Fruit fly (Drosophila melanogaster): Measurements from ENCODE around the gene dib.
A peak's percentile ranks its signal among the peaks of the same experiment; 100 is the strongest.

Gene dib

dm6 chr3L:4096546-4096945 lies 34.5 kb downstream of the dib start:
- TF ChIP-seq usp (GFP tag; optimal IDR thresholded peaks at IDR 0.05) (no peak), CG8478 (optimal IDR thresholded peaks at IDR 0.05) (no peak), psq (optimal IDR thresholded peaks at IDR 0.05) (no peak), EcR (GFP tag; optimal IDR thresholded peaks at IDR 0.05) (no peak), pan (optimal IDR thresholded peaks at IDR 0.05) (no peak), Dll (optimal IDR thresholded peaks at IDR 0.05) (no peak)

dm6 chr3L:4099194-4099593 lies 37.1 kb downstream of the dib start:
- TF ChIP-seq EcR (GFP tag; optimal IDR thresholded peaks at IDR 0.05) (peak in 1 of 2 experiments; percentile 29), CG8478 (optimal IDR thresholded peaks at IDR 0.05) (no peak), pan (optimal IDR thresholded peaks at IDR 0.05) (no peak)

- TF ChIP-seq pan (optimal IDR thresholded peaks at IDR 0.05), result no peak
- TF ChIP-seq psq (optimal IDR thresholded peaks at IDR 0.05), result peak; percentile 74
- TF ChIP-seq CG8478 (optimal IDR thresholded peaks at IDR 0.05), result no peak
- no peak for TF ChIP-seq usp (GFP tag; optimal IDR thresholded peaks at IDR 0.05)
Measured at dm6 chr3L:4102496-4103257, 40.6 kb downstream of the dib start, which contains the start of gene CG14995. CG14995 (minus strand) TSS chr3L:4103256.

dm6 chr3L:4103258-4104247 lies 41.5 kb downstream of the dib start, which contains the start of gene Fit1:
Fit1 (plus strand) TSS chr3L:4103564.
- TF ChIP-seq pan (optimal IDR thresholded peaks at IDR 0.05), result no peak
- no peak for TF ChIP-seq CG8478 (optimal IDR thresholded peaks at IDR 0.05)
- TF ChIP-seq psq (optimal IDR thresholded peaks at IDR 0.05), result no peak
- TF ChIP-seq Dll (optimal IDR thresholded peaks at IDR 0.05), result no peak
- no peak for TF ChIP-seq EcR (GFP tag; optimal IDR thresholded peaks at IDR 0.05)
- TF ChIP-seq usp (GFP tag; optimal IDR thresholded peaks at IDR 0.05), result no peak

- TF ChIP-seq pan (optimal IDR thresholded peaks at IDR 0.05), result no peak
- no peak for TF ChIP-seq EcR (GFP tag; optimal IDR thresholded peaks at IDR 0.05)
- TF ChIP-seq CG8478 (optimal IDR thresholded peaks at IDR 0.05), result no peak
- no peak for TF ChIP-seq usp (GFP tag; optimal IDR thresholded peaks at IDR 0.05)
- no peak for TF ChIP-seq Dll (optimal IDR thresholded peaks at IDR 0.05)
Measured at dm6 chr3L:4107120-4107519, 45.0 kb downstream of the dib start.

dm6 chr3L:4108072-4108843 lies 46.2 kb downstream of the dib start, which contains the start of gene Ack:
Ack (plus strand) TSS chr3L:4108186.
- no peak for TF ChIP-seq pan (optimal IDR thresholded peaks at IDR 0.05)
- TF ChIP-seq CG8478 (optimal IDR thresholded peaks at IDR 0.05), result peak; percentile 52

- TF ChIP-seq pan (optimal IDR thresholded peaks at IDR 0.05) (no peak), Dll (optimal IDR thresholded peaks at IDR 0.05) (no peak), CG8478 (optimal IDR thresholded peaks at IDR 0.05) (no peak), EcR (GFP tag; optimal IDR thresholded peaks at IDR 0.05) (no peak), psq (optimal IDR thresholded peaks at IDR 0.05) (no peak), usp (GFP tag; optimal IDR thresholded peaks at IDR 0.05) (no peak)
Measured at dm6 chr3L:4108844-4109494, 46.9 kb downstream of the dib start.

dm6 chr3L:4110212-4110611 lies 48.1 kb downstream of the dib start:
- TF ChIP-seq pan (optimal IDR thresholded peaks at IDR 0.05), result no peak
- TF ChIP-seq Dll (optimal IDR thresholded peaks at IDR 0.05), result no peak
- no peak for TF ChIP-seq psq (optimal IDR thresholded peaks at IDR 0.05)
- TF ChIP-seq EcR (GFP tag; optimal IDR thresholded peaks at IDR 0.05), result no peak
- no peak for TF ChIP-seq usp (GFP tag; optimal IDR thresholded peaks at IDR 0.05)
- no peak for TF ChIP-seq CG8478 (optimal IDR thresholded peaks at IDR 0.05)

dm6 chr3L:4113998-4114397 lies 51.9 kb downstream of the dib start:
- TF ChIP-seq usp (GFP tag; optimal IDR thresholded peaks at IDR 0.05) (no peak), pan (optimal IDR thresholded peaks at IDR 0.05) (no peak), CG8478 (optimal IDR thresholded peaks at IDR 0.05) (no peak), Dll (optimal IDR thresholded peaks at IDR 0.05) (no peak), psq (optimal IDR thresholded peaks at IDR 0.05) (no peak), EcR (GFP tag; optimal IDR thresholded peaks at IDR 0.05) (no peak)

All from whole organism.